Fruit fly (Drosophila melanogaster): ENCODE data around the gene CG14196.

DNA sequence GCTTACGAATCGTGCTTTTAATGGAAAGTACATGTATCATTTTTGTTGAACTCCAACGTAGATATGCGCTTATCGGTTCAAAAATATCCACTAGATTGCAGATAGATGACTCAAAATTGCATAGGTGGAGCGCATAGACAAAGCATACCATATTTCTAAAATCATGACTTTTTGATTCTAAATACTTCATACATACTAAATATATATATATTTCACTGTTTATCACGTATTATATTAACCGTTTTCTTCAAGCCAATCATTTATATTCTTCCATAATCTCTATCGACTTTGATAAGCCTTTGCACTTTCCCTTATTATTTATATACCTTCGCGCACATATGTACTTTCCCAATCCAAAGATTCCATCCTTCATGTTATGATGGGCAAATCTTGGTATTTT, 29.7 kb downstream of the CG14196 start, which contains the start of gene CG14195:
- TF ChIP-seq usp (GFP tag; optimal IDR thresholded peaks at IDR 0.05) (no peak), pan (optimal IDR thresholded peaks at IDR 0.05) (no peak), br (GFP tag; optimal IDR thresholded peaks at IDR 0.05) (no peak), Rel (GFP tag; optimal IDR thresholded peaks at IDR 0.05) (no peak), Rel (tag; optimal IDR thresholded peaks at IDR 0.05) (no peak), Abd-B (GFP tag; optimal IDR thresholded peaks at IDR 0.05) (no peak), psq (GFP tag; optimal IDR thresholded peaks at IDR 0.05) (no peak), Mio (GFP tag; optimal IDR thresholded peaks at IDR 0.05) (no peak), dmrt93B (GFP tag; optimal IDR thresholded peaks at IDR 0.05) (no peak), CG9705 (GFP tag; optimal IDR thresholded peaks at IDR 0.05) (no peak), rgr (GFP tag; optimal IDR thresholded peaks at IDR 0.05) (no peak), fru (GFP tag; optimal IDR thresholded peaks at IDR 0.05) (no peak), dl (GFP tag; optimal IDR thresholded peaks at IDR 0.05; ENCODE audit: insufficient read depth in 1 of 2, partially characterized antibody in 2 of 2) (no peak), h (GFP tag; optimal IDR thresholded peaks at IDR 0.05) (no peak)

Measured in whole organism, wandering third instar larva.